ENCODE assay signal across 1 fruit fly cellular context in genomic region chr2L:10200847-10201246, dm6.
TF ChIP-seq lines count a peak whose summit lies in the region.

Ripalpha (minus strand) TSS chr2L:10200974.
RpL7 (plus strand) TSS chr2L:10201004.

TF ChIP-seq in whole organism, embryonic, 481 proteins besides CTCF, POLR2A, EP300 and RAD21 (continued from another document and continues in another):
- TF ChIP-seq trh (GFP tag; optimal IDR thresholded peaks at IDR 0.05; lab: Kevin White, UChicago) (peak; percentile 98), CG12391 (tag; optimal IDR thresholded peaks at IDR 0.05; lab: Kevin White, UChicago) (peak; percentile 97), CG7357 (GFP tag; IDR thresholded peaks at IDR 0.05; lab: Robert Waterston, UW) (peak; percentile 80), prd (optimal IDR thresholded peaks at IDR 0.05; lab: Kevin White, UChicago) (no peak), prd (GFP tag; IDR thresholded peaks at IDR 0.05; lab: Robert Waterston, UW) (peak; percentile 91), gfzf (GFP tag; optimal IDR thresholded peaks at IDR 0.05; lab: Kevin White, UChicago) (peak; percentile 77), CG1792 (GFP tag; optimal IDR thresholded peaks at IDR 0.05; lab: Kevin White, UChicago) (peak; percentile 97), CG12071 (GFP tag; optimal IDR thresholded peaks at IDR 0.05; lab: Kevin White, UChicago) (peak; percentile 98), insv (GFP tag; optimal IDR thresholded peaks at IDR 0.05; lab: Kevin White, UChicago) (peak in 1 of 2 experiments; percentile 87), CG4707 (GFP tag; optimal IDR thresholded peaks at IDR 0.05; lab: Kevin White, UChicago) (peak; percentile 94), CG2889 (GFP tag; IDR thresholded peaks at IDR 0.05; lab: Robert Waterston, UW) (peak; percentile 87), HLH54F (GFP tag; optimal IDR thresholded peaks at IDR 0.05; lab: Kevin White, UChicago) (peak; percentile 98), CG3065 (GFP tag; optimal IDR thresholded peaks at IDR 0.05; lab: Kevin White, UChicago) (peak; percentile 97), zen (tag; optimal IDR thresholded peaks at IDR 0.05; lab: Kevin White, UChicago) (peak; percentile 94), CG2116 (GFP tag; optimal IDR thresholded peaks at IDR 0.05; lab: Kevin White, UChicago) (peak; percentile 100), CG32767 (GFP tag; IDR thresholded peaks at IDR 0.05; lab: Robert Waterston, UW) (peak; percentile 77), Dll (GFP tag; IDR thresholded peaks at IDR 0.05; lab: Robert Waterston, UW; ENCODE audit: partially characterized antibody) (peak; percentile 83), dm (GFP tag; optimal IDR thresholded peaks at IDR 0.05; lab: Kevin White, UChicago) (peak; percentile 100), CG6813 (GFP tag; optimal IDR thresholded peaks at IDR 0.05; lab: Kevin White, UChicago) (peak; percentile 99), bigmax (GFP tag; optimal IDR thresholded peaks at IDR 0.05; lab: Kevin White, UChicago) (peak; percentile 92), CG15011 (GFP tag; optimal IDR thresholded peaks at IDR 0.05; lab: Kevin White, UChicago) (peak; percentile 96), CG14014 (GFP tag; IDR thresholded peaks at IDR 0.05; lab: Robert Waterston, UW) (peak; percentile 96), CG31224 (GFP tag; IDR thresholded peaks at IDR 0.05; lab: Robert Waterston, UW) (peak; percentile 93), usp (GFP tag; optimal IDR thresholded peaks at IDR 0.05; lab: Kevin White, UChicago) (no peak), da (GFP tag; optimal IDR thresholded peaks at IDR 0.05; lab: Kevin White, UChicago) (peak; percentile 98), br (optimal IDR thresholded peaks at IDR 0.05; lab: Kevin White, UChicago) (no peak), lmd (GFP tag; IDR thresholded peaks at IDR 0.05; lab: Robert Waterston, UW) (peak; percentile 93), aop (GFP tag; IDR thresholded peaks at IDR 0.05; lab: Robert Waterston, UW) (peak; percentile 85), GATAe (GFP tag; conservative IDR thresholded peaks at IDR 0.05; lab: Robert Waterston, UW) (peak; percentile 81), ind (GFP tag; optimal IDR thresholded peaks at IDR 0.05; lab: Kevin White, UChicago) (peak; percentile 94), tio (GFP tag; optimal IDR thresholded peaks at IDR 0.05; lab: Kevin White, UChicago) (peak; percentile 87), CG4820 (GFP tag; optimal IDR thresholded peaks at IDR 0.05; lab: Kevin White, UChicago) (peak; percentile 94), bcd (GFP tag; optimal IDR thresholded peaks at IDR 0.05; lab: Kevin White, UChicago) (peak; percentile 100), Aef1 (GFP tag; IDR thresholded peaks at IDR 0.05; lab: Robert Waterston, UW) (peak; percentile 94), CG13287 (GFP tag; IDR thresholded peaks at IDR 0.05; lab: Robert Waterston, UW; ENCODE audit: partially characterized antibody) (peak; percentile 93), CG32772 (GFP tag; IDR thresholded peaks at IDR 0.05; lab: Robert Waterston, UW) (no peak; the same call in none of the 2 replicates), vfl (GFP tag; optimal IDR thresholded peaks at IDR 0.05; lab: Kevin White, UChicago) (peak; percentile 97), ham (GFP tag; IDR thresholded peaks at IDR 0.05; lab: Robert Waterston, UW) (peak; percentile 96), Blimp-1 (GFP tag; optimal IDR thresholded peaks at IDR 0.05; lab: Kevin White, UChicago) (peak; percentile 89), knrl (GFP tag; IDR thresholded peaks at IDR 0.05; lab: Robert Waterston, UW; ENCODE audit: partially characterized antibody) (peak; percentile 94), Drgx (GFP tag; IDR thresholded peaks at IDR 0.05; lab: Robert Waterston, UW) (peak; percentile 84), CG10543 (GFP tag; optimal IDR thresholded peaks at IDR 0.05; lab: Kevin White, UChicago) (peak; percentile 99), sens-2 (GFP tag; IDR thresholded peaks at IDR 0.05; lab: Robert Waterston, UW) (peak; percentile 96), en (GFP tag; optimal IDR thresholded peaks at IDR 0.05; lab: Kevin White, UChicago) (peak; percentile 98), dysf (GFP tag; IDR thresholded peaks at IDR 0.05; lab: Robert Waterston, UW) (peak; percentile 96), Doc2 (GFP tag; IDR thresholded peaks at IDR 0.05; lab: Robert Waterston, UW) (no peak), sug (tag; optimal IDR thresholded peaks at IDR 0.05; lab: Kevin White, UChicago) (peak; percentile 92), CG43689 (GFP tag; IDR thresholded peaks at IDR 0.05; lab: Robert Waterston, UW) (no peak; the same call in 1 of the 2 replicates), lov (optimal IDR thresholded peaks at IDR 0.05; lab: Kevin White, UChicago) (no peak), lov (GFP tag; IDR thresholded peaks at IDR 0.05; lab: Robert Waterston, UW) (peak; percentile 99), scrt (GFP tag; optimal IDR thresholded peaks at IDR 0.05; lab: Kevin White, UChicago) (peak; percentile 95), CG3407 (GFP tag; optimal IDR thresholded peaks at IDR 0.05; lab: Kevin White, UChicago) (peak; percentile 98), CHES-1-like (GFP tag; optimal IDR thresholded peaks at IDR 0.05; lab: Kevin White, UChicago) (peak; percentile 99), CG4282 (GFP tag; optimal IDR thresholded peaks at IDR 0.05; lab: Kevin White, UChicago) (peak; percentile 97), Dref (GFP tag; IDR thresholded peaks at IDR 0.05; lab: Robert Waterston, UW) (peak; percentile 98), cato (GFP tag; optimal IDR thresholded peaks at IDR 0.05; lab: Kevin White, UChicago; ENCODE audit: borderline replicate concordance) (peak; percentile 95), Stat92E (GFP tag; optimal IDR thresholded peaks at IDR 0.05; lab: Kevin White, UChicago) (peak in 1 of 3 experiments; percentile 58), CG14667 (GFP tag; IDR thresholded peaks at IDR 0.05; lab: Robert Waterston, UW) (peak; percentile 88), CG10979 (tag; optimal IDR thresholded peaks at IDR 0.05; lab: Kevin White, UChicago) (peak; percentile 86), jigr1 (GFP tag; IDR thresholded peaks at IDR 0.05; lab: Robert Waterston, UW) (peak; percentile 50; the same call in 1 of the 3 replicates), CG8290 (GFP tag; optimal IDR thresholded peaks at IDR 0.05; lab: Kevin White, UChicago) (peak; percentile 96), CG8290 (tag; optimal IDR thresholded peaks at IDR 0.05; lab: Kevin White, UChicago) (peak; percentile 95 to 99), exex (tag; optimal IDR thresholded peaks at IDR 0.05; lab: Kevin White, UChicago) (peak; percentile 78), fd102C (GFP tag; optimal IDR thresholded peaks at IDR 0.05; lab: Kevin White, UChicago) (peak; percentile 97), Hmr (GFP tag; optimal IDR thresholded peaks at IDR 0.05; lab: Kevin White, UChicago) (peak; percentile 100), p53 (GFP tag; optimal IDR thresholded peaks at IDR 0.05; lab: Kevin White, UChicago) (peak; percentile 98), MTF-1 (GFP tag; optimal IDR thresholded peaks at IDR 0.05; lab: Kevin White, UChicago; ENCODE audit: borderline replicate concordance) (peak; percentile 98), fd64A (GFP tag; optimal IDR thresholded peaks at IDR 0.05; lab: Kevin White, UChicago) (peak; percentile 97), oc (tag; optimal IDR thresholded peaks at IDR 0.05; lab: Kevin White, UChicago) (peak; percentile 94), CG7271 (tag; optimal IDR thresholded peaks at IDR 0.05; lab: Kevin White, UChicago) (peak; percentile 98), bowl (GFP tag; IDR thresholded peaks at IDR 0.05; lab: Robert Waterston, UW) (peak; percentile 90), CG8944 (GFP tag; optimal IDR thresholded peaks at IDR 0.05; lab: Kevin White, UChicago) (peak; percentile 98), CG12299 (tag; optimal IDR thresholded peaks at IDR 0.05; lab: Kevin White, UChicago) (peak; percentile 94), Hey (tag; optimal IDR thresholded peaks at IDR 0.05; lab: Kevin White, UChicago) (peak; percentile 98), CG14441 (GFP tag; IDR thresholded peaks at IDR 0.05; lab: Robert Waterston, UW) (peak; percentile 93), wor (GFP tag; IDR thresholded peaks at IDR 0.05; lab: Robert Waterston, UW) (peak; percentile 77), seq (GFP tag; IDR thresholded peaks at IDR 0.05; lab: Robert Waterston, UW) (peak; percentile 91), HmgZ (tag; optimal IDR thresholded peaks at IDR 0.05; lab: Kevin White, UChicago) (peak; percentile 98), Fer2 (tag; optimal IDR thresholded peaks at IDR 0.05; lab: Kevin White, UChicago) (peak; percentile 95), kni (GFP tag; optimal IDR thresholded peaks at IDR 0.05; lab: Kevin White, UChicago) (peak; percentile 99), gcm (GFP tag; optimal IDR thresholded peaks at IDR 0.05; lab: Kevin White, UChicago) (peak; percentile 92), NFAT (GFP tag; IDR thresholded peaks at IDR 0.05; lab: Robert Waterston, UW) (peak; percentile 99), twi (tag; optimal IDR thresholded peaks at IDR 0.05; lab: Kevin White, UChicago) (peak; percentile 80), CG2199 (GFP tag; IDR thresholded peaks at IDR 0.05; lab: Robert Waterston, UW) (peak; percentile 96), CG6689 (GFP tag; IDR thresholded peaks at IDR 0.05; lab: Robert Waterston, UW) (peak; percentile 88), CG12219 (GFP tag; optimal IDR thresholded peaks at IDR 0.05; lab: Kevin White, UChicago) (peak; percentile 95), CG3995 (GFP tag; optimal IDR thresholded peaks at IDR 0.05; lab: Kevin White, UChicago) (peak; percentile 87), sc (optimal IDR thresholded peaks at IDR 0.05; lab: Kevin White, UChicago) (no peak), sc (GFP tag; optimal IDR thresholded peaks at IDR 0.05; lab: Kevin White, UChicago) (peak; percentile 96), chif (GFP tag; optimal IDR thresholded peaks at IDR 0.05; lab: Kevin White, UChicago) (peak; percentile 96 to 99), caup (GFP tag; optimal IDR thresholded peaks at IDR 0.05; lab: Kevin White, UChicago; ENCODE audit: severe bottlenecking) (peak; percentile 99), esg (GFP tag; conservative IDR thresholded peaks at IDR 0.05; lab: Robert Waterston, UW) (peak; percentile 63), CG18599 (GFP tag; optimal IDR thresholded peaks at IDR 0.05; lab: Kevin White, UChicago) (peak; percentile 98), gsb-n (tag; optimal IDR thresholded peaks at IDR 0.05; lab: Kevin White, UChicago) (peak; percentile 96), CG17361 (GFP tag; IDR thresholded peaks at IDR 0.05; lab: Robert Waterston, UW) (peak; percentile 94), CG9437 (GFP tag; optimal IDR thresholded peaks at IDR 0.05; lab: Kevin White, UChicago) (peak; percentile 88), gt (GFP tag; IDR thresholded peaks at IDR 0.05; lab: Robert Waterston, UW) (peak; percentile 87), Opbp (GFP tag; IDR thresholded peaks at IDR 0.05; lab: Robert Waterston, UW; ENCODE audit: partially characterized antibody) (peak; percentile 98), fd3F (GFP tag; optimal IDR thresholded peaks at IDR 0.05; lab: Kevin White, UChicago) (peak; percentile 93), CG10366 (GFP tag; IDR thresholded peaks at IDR 0.05; lab: Robert Waterston, UW) (peak; percentile 96), tap (tag; optimal IDR thresholded peaks at IDR 0.05; lab: Kevin White, UChicago) (peak; percentile 84), D19A (tag; optimal IDR thresholded peaks at IDR 0.05; lab: Kevin White, UChicago) (peak; percentile 51), CG6254 (GFP tag; optimal IDR thresholded peaks at IDR 0.05; lab: Kevin White, UChicago) (peak; percentile 90), pho (GFP tag; optimal IDR thresholded peaks at IDR 0.05; lab: Kevin White, UChicago) (peak; percentile 98), D (optimal IDR thresholded peaks at IDR 0.05; lab: Kevin White, UChicago) (no peak), D (GFP tag; optimal IDR thresholded peaks at IDR 0.05; lab: Kevin White, UChicago) (peak; percentile 93), CG11560 (tag; IDR thresholded peaks at IDR 0.05; lab: Robert Waterston, UW) (peak; percentile 73; the same call in 2 of the 3 replicates), CG12769 (tag; optimal IDR thresholded peaks at IDR 0.05; lab: Kevin White, UChicago) (peak; percentile 98), odd (GFP tag; optimal IDR thresholded peaks at IDR 0.05; lab: Kevin White, UChicago) (peak; percentile 98), Gsc (GFP tag; IDR thresholded peaks at IDR 0.05; lab: Robert Waterston, UW) (no peak), nerfin-1 (tag; optimal IDR thresholded peaks at IDR 0.05; lab: Kevin White, UChicago) (peak; percentile 91), CG33213 (GFP tag; optimal IDR thresholded peaks at IDR 0.05; lab: Kevin White, UChicago) (peak; percentile 99), CG17802 (tag; optimal IDR thresholded peaks at IDR 0.05; lab: Kevin White, UChicago) (peak; percentile 91), Nf-YA (GFP tag; IDR thresholded peaks at IDR 0.05; lab: Robert Waterston, UW) (peak; percentile 93), slou (GFP tag; optimal IDR thresholded peaks at IDR 0.05; lab: Kevin White, UChicago) (peak; percentile 96), CG13296 (GFP tag; optimal IDR thresholded peaks at IDR 0.05; lab: Kevin White, UChicago) (peak; percentile 97), CG8388 (GFP tag; optimal IDR thresholded peaks at IDR 0.05; lab: Kevin White, UChicago) (peak; percentile 92), sd (tag; optimal IDR thresholded peaks at IDR 0.05; lab: Kevin White, UChicago) (peak; percentile 81), CG15479 (GFP tag; optimal IDR thresholded peaks at IDR 0.05; lab: Kevin White, UChicago) (peak; percentile 95), CG30403 (GFP tag; optimal IDR thresholded peaks at IDR 0.05; lab: Kevin White, UChicago) (peak; percentile 96), Nf-YB (GFP tag; optimal IDR thresholded peaks at IDR 0.05; lab: Kevin White, UChicago) (peak; percentile 84), amos (GFP tag; IDR thresholded peaks at IDR 0.05; lab: Robert Waterston, UW; ENCODE audit: partially characterized antibody) (peak; percentile 98), Trl (optimal IDR thresholded peaks at IDR 0.05; lab: Kevin White, UChicago) (no peak), Trl (GFP tag; optimal IDR thresholded peaks at IDR 0.05; lab: Kevin White, UChicago) (peak; percentile 99), Oli (tag; optimal IDR thresholded peaks at IDR 0.05; lab: Kevin White, UChicago) (peak; percentile 89), CG3281 (GFP tag; optimal IDR thresholded peaks at IDR 0.05; lab: Kevin White, UChicago) (peak; percentile 98), CG8089 (GFP tag; optimal IDR thresholded peaks at IDR 0.05; lab: Kevin White, UChicago) (peak; percentile 98), wdn (GFP tag; IDR thresholded peaks at IDR 0.05; lab: Robert Waterston, UW) (peak; percentile 97), slp2 (GFP tag; optimal IDR thresholded peaks at IDR 0.05; lab: Kevin White, UChicago) (peak; percentile 98), CG10267 (tag; optimal IDR thresholded peaks at IDR 0.05; lab: Kevin White, UChicago) (peak; percentile 99), CG11398 (GFP tag; optimal IDR thresholded peaks at IDR 0.05; lab: Kevin White, UChicago) (peak; percentile 98)
